Fruit fly (Drosophila melanogaster) whole organism, embryonic: ENCODE data around the gene CG31104.

ENCODE experiments used
- CG12769 ChIP-seq: fragments of 200-800 bp; sonication (Bioruptor generic); optimal IDR thresholded peaks from 2 replicates; lab custom pipeline; 2019; ENCODE audit warnings: missing biosample characterization, mild to moderate bottlenecking, missing genetic modification characterization, moderate library complexity
- CG18764 ChIP-seq: fragments of 200-800 bp; sonication (Bioruptor generic); optimal IDR thresholded peaks from 3 replicates; lab custom pipeline; 2016; ENCODE audit warnings: missing biosample characterization, missing genetic modification characterization
- CG34376 ChIP-seq: fragments of 200-800 bp; sonication (Bioruptor generic); optimal IDR thresholded peaks from 2 replicates; lab custom pipeline; 2018; ENCODE audit warnings: missing biosample characterization, mild to moderate bottlenecking, missing genetic modification characterization
- CG7271 ChIP-seq: fragments of 200-800 bp; sonication (Bioruptor generic); optimal IDR thresholded peaks from 2 replicates; lab custom pipeline; 2018; ENCODE audit warnings: missing biosample characterization, mild to moderate bottlenecking, missing genetic modification characterization, moderate library complexity
- CG9727 ChIP-seq: fragments of 200-800 bp; sonication (Bioruptor generic); optimal IDR thresholded peaks from 3 replicates; lab custom pipeline; 2017; ENCODE audit warnings: missing biosample characterization, mild to moderate bottlenecking, missing genetic modification characterization
- HLH4C ChIP-seq: fragments of 200-800 bp; sonication (Bioruptor generic); IDR thresholded peaks from 3 replicates; pipeline ENCODE4 v1.3.6; 2022; ENCODE audit warnings: missing biosample characterization, missing genetic modification characterization; ENCODE audit not compliant: partially characterized antibody
- eve ChIP-seq, 2 experiments: fragments of >200 bp; optimal IDR thresholded peaks; 2 replicates each; lab custom pipeline; 2017; ENCODE audit warnings: missing biosample characterization in 2 of 2, missing genetic modification characterization in 2 of 2
- kay ChIP-seq: fragments of 200-800 bp; sonication (Bioruptor generic); optimal IDR thresholded peaks from 2 replicates; lab custom pipeline; 2016; ENCODE audit warnings: missing biosample characterization, missing genetic modification characterization
- run ChIP-seq: fragments of 200-800 bp; sonication (Bioruptor generic); optimal IDR thresholded peaks from 3 replicates; lab custom pipeline; 2018; ENCODE audit warnings: missing biosample characterization, mild to moderate bottlenecking, missing genetic modification characterization
- sim ChIP-seq: fragments of 200-800 bp; sonication (Bioruptor generic); IDR thresholded peaks from 2 replicates; pipeline ENCODE4 v1.3.6; 2022; ENCODE audit warnings: missing biosample characterization, missing genetic modification characterization

DNA sequence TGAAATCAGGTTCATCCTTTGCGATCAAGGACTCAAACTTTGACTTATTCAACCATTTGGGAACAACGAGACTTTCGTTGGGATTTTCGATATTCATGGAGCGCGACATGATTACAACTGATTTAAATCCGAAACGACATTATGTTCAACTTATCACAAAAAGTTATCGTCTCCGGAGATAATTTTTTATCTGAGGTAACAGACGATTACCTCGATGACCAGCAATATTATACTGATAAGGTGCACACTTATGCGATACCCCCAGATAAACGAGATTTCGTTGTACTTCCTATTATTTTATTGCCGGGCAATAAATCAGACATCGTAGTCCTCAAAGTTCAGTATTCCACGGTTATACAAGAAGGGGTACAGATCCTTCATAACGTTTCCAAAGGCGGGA, 12.4 kb downstream of the CG31104 start, which contains the start of gene CG31097:
- TF ChIP-seq run (tag; lab: Kevin White, UChicago) (no peak), eve (GFP tag; optimal IDR thresholded peaks at IDR 0.05; lab: Kevin White, UChicago) (no peak), CG9727 (GFP tag; lab: Kevin White, UChicago) (no peak), CG7271 (tag; lab: Kevin White, UChicago) (no peak), HLH4C (GFP tag; lab: Robert Waterston, UW) (no peak), CG12769 (no peak), kay (GFP tag; lab: Kevin White, UChicago) (no peak), sim (GFP tag; lab: Robert Waterston, UW) (no peak), CG34376 (GFP tag; lab: Kevin White, UChicago) (no peak), CG18764 (GFP tag; lab: Kevin White, UChicago) (no peak)
